Worm (Caenorhabditis elegans): ENCODE data around the gene srab-2.

- TF ChIP-seq hmg-4 (GFP tag; optimal IDR thresholded peaks at IDR 0.05), result no peak
- no peak for TF ChIP-seq F13C5.2 (tag; optimal IDR thresholded peaks at IDR 0.05)
- no peak for TF ChIP-seq ceh-13 (GFP tag; optimal IDR thresholded peaks at IDR 0.05)
- TF ChIP-seq tra-4 (tag; optimal IDR thresholded peaks at IDR 0.05), result no peak
- no peak for TF ChIP-seq ets-7 (tag; optimal IDR thresholded peaks at IDR 0.05)
- no peak for TF ChIP-seq ceh-36 (tag; optimal IDR thresholded peaks at IDR 0.05)
- no peak for TF ChIP-seq ama-1 (optimal IDR thresholded peaks at IDR 0.05)
- no peak for TF ChIP-seq scrt-1 (GFP tag; IDR thresholded peaks at IDR 0.05)
Observed at ce11 chrV:5067390-5067789, 37.4 kb downstream of the srab-2 start.

Data from whole organism, early embryonic.